Fruit fly (Drosophila melanogaster) whole organism, embryonic: Measurements from ENCODE around the gene CG13258.

ENCODE experiments used
- Ada2b ChIP-seq: fragments of 200-800 bp; sonication (Bioruptor generic); IDR thresholded peaks from 2 replicates; pipeline ENCODE4 v1.3.6; 2022; ENCODE audit warnings: missing biosample characterization, missing genetic modification characterization
- B-H1 ChIP-seq: fragments of 200-800 bp; sonication (Bioruptor generic); IDR thresholded peaks from 3 replicates; pipeline ENCODE4 v1.3.6; 2022; ENCODE audit warnings: missing biosample characterization, missing genetic modification characterization
- CG10565 ChIP-seq: fragments of 200-800 bp; sonication (Bioruptor generic); optimal IDR thresholded peaks from 3 replicates; lab custom pipeline; 2016; ENCODE audit warnings: missing biosample characterization, mild to moderate bottlenecking, missing genetic modification characterization
- CG11398 ChIP-seq: fragments of 200-800 bp; sonication (Bioruptor generic); optimal IDR thresholded peaks from 2 replicates; lab custom pipeline; 2016; ENCODE audit warnings: missing biosample characterization, missing genetic modification characterization
- CG11504 ChIP-seq: fragments of 200-800 bp; sonication (Bioruptor generic); optimal IDR thresholded peaks from 3 replicates; lab custom pipeline; 2019; ENCODE audit warnings: missing biosample characterization, mild to moderate bottlenecking, missing genetic modification characterization, moderate library complexity
- CG1233 ChIP-seq: fragments of 200-800 bp; sonication (Bioruptor generic); optimal IDR thresholded peaks from 4 replicates; lab custom pipeline; 2018; ENCODE audit warnings: missing biosample characterization, mild to moderate bottlenecking, missing genetic modification characterization
- CG14667 ChIP-seq: fragments of 200-800 bp; sonication (Bioruptor generic); IDR thresholded peaks from 2 replicates; pipeline ENCODE4 v1.3.6; 2022; ENCODE audit warnings: missing biosample characterization, missing genetic modification characterization
- CG17568 ChIP-seq: fragments of 200-800 bp; sonication (Bioruptor generic); optimal IDR thresholded peaks from 2 replicates; lab custom pipeline; 2018; ENCODE audit warnings: missing biosample characterization, mild to moderate bottlenecking, missing genetic modification characterization, moderate library complexity
- CG18599 ChIP-seq: fragments of 200-800 bp; sonication (Bioruptor generic); optimal IDR thresholded peaks from 3 replicates; lab custom pipeline; 2017; ENCODE audit warnings: missing biosample characterization, missing genetic modification characterization, mild to moderate bottlenecking, moderate library complexity, missing genetic modification reagents
- CG3281 ChIP-seq: fragments of 200-800 bp; sonication (Bioruptor generic); optimal IDR thresholded peaks from 3 replicates; lab custom pipeline; 2017; ENCODE audit warnings: missing biosample characterization, mild to moderate bottlenecking, missing genetic modification characterization
- CG33213 ChIP-seq: fragments of 200-800 bp; sonication (Bioruptor generic); optimal IDR thresholded peaks from 3 replicates; lab custom pipeline; 2016; ENCODE audit warnings: missing biosample characterization, missing genetic modification characterization
- CG3838 ChIP-seq: fragments of 200-800 bp; sonication (Bioruptor generic); optimal IDR thresholded peaks from 3 replicates; lab custom pipeline; 2016; ENCODE audit warnings: missing biosample characterization, missing genetic modification characterization
- CG4328 ChIP-seq: fragments of 200-800 bp; sonication (Bioruptor generic); optimal IDR thresholded peaks from 3 replicates; lab custom pipeline; 2017; ENCODE audit warnings: missing biosample characterization, missing genetic modification reagents, missing genetic modification characterization
- CG5245 ChIP-seq: fragments of 200-800 bp; sonication (Bioruptor generic); optimal IDR thresholded peaks from 3 replicates; lab custom pipeline; 2016; ENCODE audit warnings: missing biosample characterization, missing genetic modification characterization
- CG7987 ChIP-seq: fragments of 200-800 bp; sonication (Bioruptor generic); optimal IDR thresholded peaks from 2 replicates; lab custom pipeline; 2018; ENCODE audit warnings: missing biosample characterization, mild to moderate bottlenecking, missing genetic modification characterization, moderate library complexity
- CG9437 ChIP-seq: fragments of 200-800 bp; sonication (Bioruptor generic); optimal IDR thresholded peaks from 2 replicates; lab custom pipeline; 2018; ENCODE audit warnings: missing biosample characterization, mild to moderate bottlenecking, missing genetic modification characterization
- Deaf1 ChIP-seq: fragments of 200-800 bp; optimal IDR thresholded peaks from 3 replicates; lab custom pipeline; 2019; ENCODE audit warnings: missing biosample characterization, mild to moderate bottlenecking, missing genetic modification characterization, moderate library complexity
- Dip2 ChIP-seq: fragments of 200-800 bp; sonication (Bioruptor generic); IDR thresholded peaks from 2 replicates; pipeline ENCODE4 v1.3.6; 2022; ENCODE audit warnings: missing biosample characterization, missing genetic modification characterization
- Doc2 ChIP-seq: fragments of 200-800 bp; sonication (Bioruptor generic); IDR thresholded peaks from 2 replicates; pipeline ENCODE4 v1.3.6; 2022; ENCODE audit warnings: missing biosample characterization, missing genetic modification characterization
- ERR ChIP-seq: fragments of 200-800 bp; sonication (Bioruptor generic); optimal IDR thresholded peaks from 2 replicates; lab custom pipeline; 2016; ENCODE audit warnings: missing biosample characterization, missing genetic modification characterization
- HHEX ChIP-seq: fragments of 200-800 bp; sonication (Bioruptor generic); optimal IDR thresholded peaks from 3 replicates; lab custom pipeline; 2017; ENCODE audit warnings: missing biosample characterization, mild to moderate bottlenecking, missing genetic modification characterization, missing genetic modification reagents
- Hr39 ChIP-seq: fragments of >200 bp; optimal IDR thresholded peaks from 2 replicates; lab custom pipeline; 2017
- Kr ChIP-seq: fragments of 200-800 bp; sonication (Bioruptor generic); optimal IDR thresholded peaks from 2 replicates; lab custom pipeline; 2017; ENCODE audit warnings: missing biosample characterization, mild to moderate bottlenecking, missing genetic modification characterization
- Nf-YB ChIP-seq: fragments of 200-800 bp; sonication (Bioruptor generic); optimal IDR thresholded peaks from 3 replicates; lab custom pipeline; 2019; ENCODE audit warnings: missing biosample characterization, mild to moderate bottlenecking, missing genetic modification characterization, moderate library complexity
- ap ChIP-seq: fragments of 200-800 bp; sonication (Bioruptor generic); IDR thresholded peaks from 2 replicates; pipeline ENCODE4 v1.3.6; 2022; ENCODE audit warnings: missing biosample characterization, missing genetic modification characterization
- bcd ChIP-seq: fragments of 200-800 bp; sonication (Bioruptor generic); optimal IDR thresholded peaks from 2 replicates; lab custom pipeline; 2017; ENCODE audit warnings: missing biosample characterization, mild to moderate bottlenecking, missing genetic modification characterization
- bsh ChIP-seq, 2 experiments: fragments of 200-800 bp; sonication (Bioruptor generic); optimal IDR thresholded peaks; 2 replicates each; lab custom pipeline; 2017 to 2018; ENCODE audit warnings: mild to moderate bottlenecking in 2 of 2, missing biosample characterization in 2 of 2, missing genetic modification characterization in 2 of 2, moderate library complexity in 1 of 2
- cas ChIP-seq: fragments of 200-800 bp; sonication (Bioruptor generic); IDR thresholded peaks from 2 replicates; pipeline ENCODE4 v1.3.6; 2022; ENCODE audit warnings: missing biosample characterization, missing genetic modification characterization
- ci ChIP-seq: fragments of 200-800 bp; sonication (Bioruptor generic); IDR thresholded peaks from 3 replicates; pipeline ENCODE4 v1.3.6; 2022; ENCODE audit warnings: missing biosample characterization, missing genetic modification characterization
- crc ChIP-seq: fragments of 200-800 bp; sonication (Bioruptor generic); optimal IDR thresholded peaks from 2 replicates; lab custom pipeline; 2016; ENCODE audit warnings: missing biosample characterization, missing genetic modification characterization
- disco-r ChIP-seq: fragments of 200-800 bp; sonication (Bioruptor generic); optimal IDR thresholded peaks from 2 replicates; lab custom pipeline; 2016; ENCODE audit warnings: missing biosample characterization, missing genetic modification characterization
- dm ChIP-seq: fragments of 200-800 bp; sonication (Bioruptor generic); optimal IDR thresholded peaks from 3 replicates; lab custom pipeline; 2016; ENCODE audit warnings: missing biosample characterization, missing genetic modification characterization
- emc ChIP-seq: fragments of 200-800 bp; sonication (Bioruptor generic); optimal IDR thresholded peaks from 2 replicates; lab custom pipeline; 2016; ENCODE audit warnings: missing biosample characterization, missing genetic modification characterization
- fd64A ChIP-seq: fragments of 200-800 bp; sonication (Bioruptor generic); optimal IDR thresholded peaks from 3 replicates; lab custom pipeline; 2018; ENCODE audit warnings: missing biosample characterization, mild to moderate bottlenecking, missing genetic modification characterization
- pros ChIP-seq: fragments of 200-800 bp; sonication (Bioruptor generic); optimal IDR thresholded peaks from 3 replicates; lab custom pipeline; 2019; ENCODE audit warnings: missing biosample characterization, mild to moderate bottlenecking, missing genetic modification characterization, moderate library complexity
- slbo ChIP-seq: fragments of 200-800 bp; sonication (Bioruptor generic); IDR thresholded peaks from 2 replicates; pipeline ENCODE4 v1.3.6; 2022; ENCODE audit warnings: missing biosample characterization, missing genetic modification characterization
- tap ChIP-seq: fragments of 200-800 bp; optimal IDR thresholded peaks from 3 replicates; lab custom pipeline; 2019; ENCODE audit warnings: missing biosample characterization, mild to moderate bottlenecking, missing genetic modification characterization, moderate library complexity
- tio ChIP-seq: fragments of 200-800 bp; sonication (Bioruptor generic); optimal IDR thresholded peaks from 2 replicates; lab custom pipeline; 2017; ENCODE audit warnings: missing biosample characterization, missing genetic modification characterization, inconsistent platforms
- unpg ChIP-seq: fragments of 200-800 bp; sonication (Bioruptor generic); optimal IDR thresholded peaks from 3 replicates; lab custom pipeline; 2018; ENCODE audit warnings: missing biosample characterization, mild to moderate bottlenecking, missing genetic modification characterization, moderate library complexity
- zen2 ChIP-seq: fragments of 200-800 bp; sonication (Bioruptor generic); IDR thresholded peaks from 3 replicates; pipeline ENCODE4 v1.3.6; 2022; ENCODE audit warnings: missing biosample characterization, missing genetic modification characterization; ENCODE audit not compliant: partially characterized antibody

CG13258 gene

dm6 chr2L:16286360-16287005, 6.3 kb downstream of the CG13258 start (continued):
- peak; percentile 69 for TF ChIP-seq crc (GFP tag; lab: Kevin White, UChicago)
- peak; percentile 87 for TF ChIP-seq CG11504
- TF ChIP-seq CG4328 (GFP tag; lab: Kevin White, UChicago) = peak; percentile 71
- TF ChIP-seq CG3838 = peak; percentile 77
- TF ChIP-seq CG10565 = no peak
- TF ChIP-seq Dip2 (GFP tag; lab: Robert Waterston, UW) = no peak
- TF ChIP-seq disco-r (GFP tag; lab: Kevin White, UChicago) = peak; percentile 61
- no peak for TF ChIP-seq B-H1 (GFP tag; lab: Robert Waterston, UW)
- peak; percentile 55 for TF ChIP-seq fd64A (GFP tag; lab: Kevin White, UChicago)
- TF ChIP-seq Kr (GFP tag; lab: Kevin White, UChicago) = no peak
- peak; percentile 92 for TF ChIP-seq CG3281 (GFP tag; lab: Kevin White, UChicago)
- TF ChIP-seq tap (tag; lab: Kevin White, UChicago) = peak; percentile 73
- TF ChIP-seq ci = no peak
- TF ChIP-seq CG11398 (GFP tag; lab: Kevin White, UChicago) = peak; percentile 64
- TF ChIP-seq slbo (GFP tag; lab: Robert Waterston, UW) = no peak
- TF ChIP-seq unpg (GFP tag; lab: Kevin White, UChicago) = peak; percentile 89
- no peak for TF ChIP-seq cas
- TF ChIP-seq Ada2b (GFP tag; lab: Robert Waterston, UW) = no peak
- no peak for TF ChIP-seq Hr39 (lab: Kevin White, UChicago)
- peak; percentile 69 for TF ChIP-seq dm (GFP tag; lab: Kevin White, UChicago)
- peak; percentile 84 for TF ChIP-seq bcd (GFP tag; lab: Kevin White, UChicago)
- peak; percentile 69 for TF ChIP-seq CG7987 (GFP tag; lab: Kevin White, UChicago)
- no peak for TF ChIP-seq CG14667 (GFP tag; lab: Robert Waterston, UW)
- TF ChIP-seq pros (GFP tag; lab: Kevin White, UChicago) = peak; percentile 79
- peak; percentile 51 for TF ChIP-seq CG5245 (GFP tag; lab: Kevin White, UChicago)
- peak; percentile 31 for TF ChIP-seq CG33213 (GFP tag; lab: Kevin White, UChicago)
- TF ChIP-seq ap (GFP tag; lab: Robert Waterston, UW) = no peak
- peak; percentile 88 for TF ChIP-seq HHEX (GFP tag; lab: Kevin White, UChicago)
- no peak for TF ChIP-seq Doc2
- peak; percentile 78 for TF ChIP-seq CG1233 (GFP tag; lab: Kevin White, UChicago)
- peak; percentile 61 for TF ChIP-seq emc (GFP tag; lab: Kevin White, UChicago)
- peak; percentile 31 to 82 for TF ChIP-seq bsh (GFP tag; optimal IDR thresholded peaks at IDR 0.05; lab: Kevin White, UChicago)
- TF ChIP-seq tio (GFP tag; lab: Kevin White, UChicago) = peak; percentile 68
- TF ChIP-seq Nf-YB (GFP tag; lab: Kevin White, UChicago) = peak; percentile 66
- TF ChIP-seq Deaf1 (tag; lab: Kevin White, UChicago) = peak; percentile 67
- peak; percentile 56 for TF ChIP-seq CG9437 (GFP tag; lab: Kevin White, UChicago)
- peak; percentile 49 for TF ChIP-seq CG17568 (GFP tag; lab: Kevin White, UChicago)
- TF ChIP-seq zen2 = no peak
- TF ChIP-seq CG18599 (GFP tag; lab: Kevin White, UChicago) = peak; percentile 87
- peak; percentile 46 for TF ChIP-seq ERR (GFP tag; lab: Kevin White, UChicago)
